Worm (Caenorhabditis elegans) whole organism, mixed stage, embryonic: Measurements from ENCODE around the gene C05D10.4.

Source experiments
- blmp-1 ChIP-seq: fragments of 150-350 bp; optimal IDR thresholded peaks from 2 replicates; lab custom pipeline; 2014; ENCODE audit warnings: missing biosample characterization, missing genetic modification characterization
- ceh-39 ChIP-seq: fragments of 150-350 bp; optimal IDR thresholded peaks from 2 replicates; lab custom pipeline; 2014; ENCODE audit warnings: missing biosample characterization, missing genetic modification characterization
- elt-3 ChIP-seq: fragments of 150-350 bp; optimal IDR thresholded peaks from 2 replicates; lab custom pipeline; 2014; ENCODE audit warnings: missing biosample characterization, missing genetic modification characterization
- ham-2 ChIP-seq: fragments of 200-800 bp; sonication (Bioruptor generic); optimal IDR thresholded peaks from 2 replicates; lab custom pipeline; 2018; ENCODE audit warnings: mild to moderate bottlenecking, missing genetic modification characterization, missing compliant biosample characterization
- hlh-1 ChIP-seq: fragments of 150-350 bp; optimal IDR thresholded peaks from 2 replicates; lab custom pipeline; 2014; ENCODE audit warnings: missing biosample characterization, missing genetic modification reagents, missing genetic modification characterization
- lin-13 ChIP-seq: fragments of 150-350 bp; optimal IDR thresholded peaks from 2 replicates; lab custom pipeline; 2014; ENCODE audit warnings: missing biosample characterization, missing genetic modification characterization
- mep-1 ChIP-seq: fragments of 150-350 bp; optimal IDR thresholded peaks from 2 replicates; lab custom pipeline; 2017; ENCODE audit warnings: missing biosample characterization, missing genetic modification reagents, missing genetic modification characterization, inconsistent platforms
- mls-2 ChIP-seq: sonication (generic microtip); optimal IDR thresholded peaks from 2 replicates; lab custom pipeline; 2016; ENCODE audit warnings: mild to moderate bottlenecking, missing genetic modification characterization, moderate library complexity, missing compliant biosample characterization
- nhr-237 ChIP-seq: fragments of 150-350 bp; optimal IDR thresholded peaks from 2 replicates; lab custom pipeline; 2014; ENCODE audit warnings: missing biosample characterization, missing genetic modification characterization
- unc-62 ChIP-seq: fragments of 150-350 bp; optimal IDR thresholded peaks from 2 replicates; lab custom pipeline; 2014; ENCODE audit warnings: missing biosample characterization, missing genetic modification reagents, missing genetic modification characterization

ce11 chrIII:6148684-6149083 is 46.0 kb upstream of the C05D10.4 start:
- TF ChIP-seq lin-13 (tag; lab: Kevin White, UChicago) (no peak), mls-2 (tag; lab: Kevin White, UChicago) (no peak), ham-2 (no peak), ceh-39 (tag; lab: Kevin White, UChicago) (no peak), elt-3 (tag; lab: Kevin White, UChicago) (no peak), unc-62 (no peak), mep-1 (tag; lab: Kevin White, UChicago) (no peak), blmp-1 (no peak), nhr-237 (no peak), hlh-1 (no peak)
